Worm (Caenorhabditis elegans): ENCODE measurements around the gene Y48A6B.9.

DNA sequence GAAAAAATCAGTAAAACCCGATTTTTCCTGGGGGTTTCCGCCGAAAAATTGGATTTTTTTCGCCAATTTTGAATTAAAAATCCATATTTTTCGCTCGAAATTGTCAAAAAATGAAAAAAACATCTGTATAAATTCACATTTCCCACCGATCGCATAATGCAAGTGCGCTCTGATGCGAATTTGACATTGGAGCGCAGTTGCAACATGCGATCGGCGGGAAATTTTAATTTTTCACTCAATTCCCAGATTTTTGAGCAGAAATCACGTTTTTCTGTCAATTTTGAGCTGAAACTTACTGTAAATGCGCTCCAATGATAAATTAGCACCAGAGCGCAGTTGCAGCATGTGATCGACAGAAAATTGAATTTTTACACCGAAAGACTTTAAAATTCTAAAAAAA lies 31.6 kb downstream of the Y48A6B.9 start:
- TF ChIP-seq nhr-76 (tag; optimal IDR thresholded peaks at IDR 0.05) (no peak), nhr-237 (tag; optimal IDR thresholded peaks at IDR 0.05) (no peak), hlh-1 (tag; optimal IDR thresholded peaks at IDR 0.05) (no peak)
